Worm (Caenorhabditis elegans) whole organism, L2 larva: Measurements from ENCODE around the gene sel-12.

Source experiments
- R02D3.7 ChIP-seq: fragments of 150-350 bp; optimal IDR thresholded peaks from 2 replicates; lab custom pipeline; 2014; ENCODE audit warnings: missing biosample characterization, missing genetic modification characterization
- Y55F3AM.14 ChIP-seq: fragments of 200-800 bp; sonication (Bioruptor generic); optimal IDR thresholded peaks from 2 replicates; lab custom pipeline; 2018; ENCODE audit warnings: mild to moderate bottlenecking, missing genetic modification characterization, missing compliant biosample characterization
- aly-2 ChIP-seq: fragments of 150-350 bp; optimal IDR thresholded peaks from 2 replicates; lab custom pipeline; 2014; ENCODE audit warnings: missing biosample characterization, missing genetic modification characterization
- blmp-1 ChIP-seq: sonication (generic microtip); optimal IDR thresholded peaks from 2 replicates; lab custom pipeline; 2017; ENCODE audit warnings: missing genetic modification characterization, mild to moderate bottlenecking, missing compliant biosample characterization, antibody characterized with exemption, moderate library complexity; ENCODE audit not compliant: insufficient read depth
- ceh-16 ChIP-seq: fragments of 150-350 bp; optimal IDR thresholded peaks from 2 replicates; lab custom pipeline; 2014; ENCODE audit warnings: missing biosample characterization, missing genetic modification characterization
- ceh-82 ChIP-seq: fragments of 150-350 bp; optimal IDR thresholded peaks from 2 replicates; lab custom pipeline; 2014; ENCODE audit warnings: missing biosample characterization, missing genetic modification characterization
- crh-2 ChIP-seq: sonication (generic microtip); optimal IDR thresholded peaks from 2 replicates; lab custom pipeline; 2017; ENCODE audit warnings: missing biosample characterization, missing genetic modification characterization
- egl-27 ChIP-seq: sonication (generic microtip); optimal IDR thresholded peaks from 3 replicates; lab custom pipeline; 2017; ENCODE audit warnings: missing biosample characterization, missing genetic modification reagents, missing genetic modification characterization
- elt-1 ChIP-seq: fragments of 150-350 bp; optimal IDR thresholded peaks from 2 replicates; lab custom pipeline; 2014; ENCODE audit warnings: missing biosample characterization, missing genetic modification characterization
- fos-1 ChIP-seq: fragments of 150-350 bp; optimal IDR thresholded peaks from 2 replicates; lab custom pipeline; 2014; ENCODE audit warnings: missing biosample characterization, missing genetic modification characterization
- gmeb-1 ChIP-seq: fragments of 150-350 bp; optimal IDR thresholded peaks from 2 replicates; lab custom pipeline; 2014; ENCODE audit warnings: missing biosample characterization, missing genetic modification characterization
- lin-39 ChIP-seq: fragments of 150-350 bp; optimal IDR thresholded peaks from 2 replicates; lab custom pipeline; 2014; ENCODE audit warnings: missing biosample characterization, missing genetic modification reagents, missing genetic modification characterization
- lsy-2 ChIP-seq, 2 experiments: fragments of 150-350 bp in 1 of 2; sonication (generic microtip) in 1 of 2; optimal IDR thresholded peaks; 2 replicates each; lab custom pipeline; 2014 to 2017; ENCODE audit warnings: missing biosample characterization in 2 of 2, missing genetic modification characterization in 2 of 2
- mab-5 ChIP-seq: fragments of 150-350 bp; optimal IDR thresholded peaks from 2 replicates; lab custom pipeline; 2014; ENCODE audit warnings: missing biosample characterization, missing genetic modification characterization
- mdl-1 ChIP-seq, 2 experiments: fragments of 150-350 bp in 1 of 2; sonication (generic microtip) in 1 of 2; optimal IDR thresholded peaks; 2 replicates each; lab custom pipeline; 2017; ENCODE audit warnings: missing biosample characterization in 2 of 2, missing genetic modification characterization in 2 of 2
- nhr-10 ChIP-seq: sonication (generic microtip); optimal IDR thresholded peaks from 2 replicates; lab custom pipeline; 2017; ENCODE audit warnings: missing biosample characterization, missing genetic modification characterization
- nhr-129 ChIP-seq: fragments of 150-350 bp; optimal IDR thresholded peaks from 2 replicates; lab custom pipeline; 2014; ENCODE audit warnings: missing biosample characterization, missing genetic modification characterization
- nhr-21 ChIP-seq: fragments of 150-350 bp; optimal IDR thresholded peaks from 2 replicates; lab custom pipeline; 2014; ENCODE audit warnings: missing biosample characterization, missing genetic modification characterization
- nhr-25 ChIP-seq: fragments of 150-350 bp; sonication (generic microtip); optimal IDR thresholded peaks from 3 replicates; lab custom pipeline; 2014; ENCODE audit warnings: missing biosample characterization, missing genetic modification characterization
- nhr-6 ChIP-seq: fragments of 150-350 bp; optimal IDR thresholded peaks from 2 replicates; lab custom pipeline; 2014; ENCODE audit warnings: missing biosample characterization, missing genetic modification characterization
- nhr-77 ChIP-seq: fragments of 150-350 bp; optimal IDR thresholded peaks from 2 replicates; lab custom pipeline; 2014; ENCODE audit warnings: missing biosample characterization, missing genetic modification characterization
- peb-1 ChIP-seq: fragments of 150-350 bp; optimal IDR thresholded peaks from 2 replicates; lab custom pipeline; 2014; ENCODE audit warnings: missing biosample characterization, missing genetic modification characterization
- sem-4 ChIP-seq: fragments of 150-350 bp; optimal IDR thresholded peaks from 2 replicates; lab custom pipeline; 2014; ENCODE audit warnings: missing biosample characterization, missing genetic modification reagents, missing genetic modification characterization
- sma-3 ChIP-seq: sonication (generic microtip); optimal IDR thresholded peaks from 2 replicates; lab custom pipeline; 2016; ENCODE audit warnings: missing genetic modification reagents, missing genetic modification characterization, missing compliant biosample characterization
- sma-9 ChIP-seq, 2 experiments: fragments of 150-350 bp in 1 of 2; sonication (generic microtip) in 1 of 2; optimal IDR thresholded peaks; 2 replicates each; lab custom pipeline; 2014 to 2016; ENCODE audit warnings: missing genetic modification characterization in 2 of 2, mild to moderate bottlenecking in 1 of 2, missing biosample characterization in 1 of 2, missing compliant biosample characterization in 1 of 2, missing genetic modification reagents in 1 of 2, moderate library complexity in 1 of 2
- snpc-4 ChIP-seq: fragments of 150-350 bp; optimal IDR thresholded peaks from 2 replicates; lab custom pipeline; 2014; ENCODE audit warnings: missing biosample characterization, missing genetic modification characterization
- unc-39 ChIP-seq: fragments of 150-350 bp; optimal IDR thresholded peaks from 2 replicates; lab custom pipeline; 2014; ENCODE audit warnings: missing biosample characterization, missing genetic modification characterization
- unc-62 ChIP-seq: fragments of 150-350 bp; optimal IDR thresholded peaks from 2 replicates; lab custom pipeline; 2014; ENCODE audit warnings: missing biosample characterization, missing genetic modification reagents, missing genetic modification characterization
- zag-1 ChIP-seq: fragments of 150-350 bp; optimal IDR thresholded peaks from 2 replicates; lab custom pipeline; 2014; ENCODE audit warnings: missing biosample characterization, missing genetic modification characterization
- ztf-1 ChIP-seq: fragments of 200-800 bp; sonication (Bioruptor generic); conservative IDR thresholded peaks from 2 replicates; pipeline ENCODE4 v1.3.6; 2022; ENCODE audit warnings: missing genetic modification characterization, missing compliant biosample characterization

Gene sel-12

ce11 chrX:933504-933903 lies 17.8 kb downstream of the sel-12 start, which contains the start of gene F35H12.1:
F35H12.1 (plus strand) TSS chrX:933804.
- TF ChIP-seq nhr-21 (tag; lab: Kevin White, UChicago), result no peak
- no peak for TF ChIP-seq mab-5 (tag; lab: Kevin White, UChicago)
- no peak for TF ChIP-seq blmp-1 (tag; lab: Kevin White, UChicago)
- no peak for TF ChIP-seq nhr-10
- no peak for TF ChIP-seq elt-1
- no peak for TF ChIP-seq ztf-1 (GFP tag; lab: Robert Waterston, UW)
- TF ChIP-seq lin-39 (tag; lab: Kevin White, UChicago), result no peak
- TF ChIP-seq lsy-2 (tag; optimal IDR thresholded peaks at IDR 0.05; lab: Kevin White, UChicago), result no peak
- TF ChIP-seq unc-39 (tag; lab: Kevin White, UChicago), result no peak
- no peak for TF ChIP-seq sem-4 (tag; lab: Kevin White, UChicago)
- no peak for TF ChIP-seq R02D3.7

- TF ChIP-seq snpc-4 (tag; lab: Kevin White, UChicago) (peak; percentile 73), fos-1 (no peak)
Observed at ce11 chrX:936013-936412, 20.3 kb downstream of the sel-12 start.

- peak; percentile 75 for TF ChIP-seq fos-1
- no peak for TF ChIP-seq unc-62 (GFP tag; lab: Kevin White, UChicago)
Observed at ce11 chrX:938269-938883, 22.7 kb downstream of the sel-12 start, which contains the start of gene F53H8.3. F53H8.3 (plus strand) TSS chrX:938543.

ce11 chrX:945669-946068 lies 30.0 kb downstream of the sel-12 start:
- TF ChIP-seq fos-1, result peak; percentile 25
- peak; percentile 64 for TF ChIP-seq crh-2 (tag; lab: Kevin White, UChicago)
- no peak for TF ChIP-seq unc-39 (tag; lab: Kevin White, UChicago)
- TF ChIP-seq lsy-2 (tag; optimal IDR thresholded peaks at IDR 0.05; lab: Kevin White, UChicago), result no peak
- no peak for TF ChIP-seq egl-27 (tag; lab: Kevin White, UChicago)
- peak; percentile 2 for TF ChIP-seq sma-3 (GFP tag; lab: Kevin White, UChicago)
- TF ChIP-seq, all 48 proteins: peak for 3

- TF ChIP-seq nhr-6 (tag; lab: Kevin White, UChicago) (no peak), blmp-1 (tag; lab: Kevin White, UChicago) (no peak), ceh-82 (tag; lab: Kevin White, UChicago) (no peak), elt-1 (no peak), mdl-1 (tag; optimal IDR thresholded peaks at IDR 0.05; lab: Kevin White, UChicago) (no peak), ceh-16 (tag; lab: Kevin White, UChicago) (no peak), aly-2 (no peak), ztf-1 (GFP tag; lab: Robert Waterston, UW) (no peak), mab-5 (tag; lab: Kevin White, UChicago) (no peak), gmeb-1 (tag; lab: Kevin White, UChicago) (no peak), unc-39 (tag; lab: Kevin White, UChicago) (no peak), zag-1 (tag; lab: Kevin White, UChicago) (no peak)
Observed at ce11 chrX:947885-948284, 32.2 kb downstream of the sel-12 start.

- no peak for TF ChIP-seq peb-1 (tag; lab: Kevin White, UChicago)
- TF ChIP-seq nhr-129, result no peak
- no peak for TF ChIP-seq nhr-77
- no peak for TF ChIP-seq sma-9 (GFP tag; optimal IDR thresholded peaks at IDR 0.05; lab: Kevin White, UChicago)
- no peak for TF ChIP-seq sma-9 (tag; optimal IDR thresholded peaks at IDR 0.05; lab: Kevin White, UChicago)
- TF ChIP-seq egl-27 (tag; lab: Kevin White, UChicago), result no peak
- no peak for TF ChIP-seq elt-1
- TF ChIP-seq sem-4 (tag; lab: Kevin White, UChicago), result no peak
- no peak for TF ChIP-seq Y55F3AM.14 (GFP tag; lab: Kevin White, UChicago)
- no peak for TF ChIP-seq crh-2 (tag; lab: Kevin White, UChicago)
- TF ChIP-seq nhr-25 (tag; lab: Kevin White, UChicago), result no peak
- no peak for TF ChIP-seq lsy-2 (tag; optimal IDR thresholded peaks at IDR 0.05; lab: Kevin White, UChicago)
- TF ChIP-seq zag-1 (tag; lab: Kevin White, UChicago), result no peak
Observed at ce11 chrX:948783-949182, 33.1 kb downstream of the sel-12 start, which contains the start of gene sms-2. sms-2 (minus strand) TSS chrX:948883.
